Fruit fly (Drosophila melanogaster) whole organism, pupa: Measurements from ENCODE around the gene CG10628.

ENCODE experiments used
- Pif1A ChIP-seq: fragments of 200-800 bp; sonication (Bioruptor generic); optimal IDR thresholded peaks from 3 replicates; lab custom pipeline; 2016; ENCODE audit warnings: missing biosample characterization, missing genetic modification characterization
- gl ChIP-seq: fragments of 200-800 bp; sonication (Bioruptor generic); optimal IDR thresholded peaks from 2 replicates; lab custom pipeline; 2018; ENCODE audit warnings: missing biosample characterization, mild to moderate bottlenecking, missing genetic modification characterization

dm6 chr2L:19774278-19774677 lies 15.9 kb upstream of the CG10628 start:
- TF ChIP-seq gl (tag; lab: Kevin White, UChicago): no peak
- TF ChIP-seq Pif1A (GFP tag; lab: Kevin White, UChicago): no peak
